Fruit fly (Drosophila melanogaster) whole organism, embryonic: ENCODE results near the gene CG13359.
A peak's percentile ranks its signal among the peaks of the same experiment; 100 is the strongest.

ENCODE experiments used
- Bgb ChIP-seq: fragments of 200-800 bp; sonication (Bioruptor generic); IDR thresholded peaks from 2 replicates; pipeline ENCODE4 v1.3.6; 2022; ENCODE audit warnings: missing biosample characterization, missing genetic modification characterization; ENCODE audit not compliant: partially characterized antibody
- CG10366 ChIP-seq: fragments of 200-800 bp; sonication (Bioruptor generic); IDR thresholded peaks from 2 replicates; pipeline ENCODE4 v1.3.6; 2022; ENCODE audit warnings: missing biosample characterization, missing genetic modification characterization
- CG10959 ChIP-seq: fragments of 200-800 bp; sonication (Bioruptor generic); IDR thresholded peaks from 2 replicates; pipeline ENCODE4 v1.3.6; 2022; ENCODE audit warnings: missing biosample characterization, missing genetic modification characterization
- CG12104 ChIP-seq: fragments of 200-800 bp; sonication (Bioruptor generic); optimal IDR thresholded peaks from 3 replicates; lab custom pipeline; 2016; ENCODE audit warnings: missing biosample characterization, missing genetic modification characterization
- CG12219 ChIP-seq: fragments of 200-800 bp; sonication (Bioruptor generic); optimal IDR thresholded peaks from 3 replicates; lab custom pipeline; 2018; ENCODE audit warnings: missing biosample characterization, mild to moderate bottlenecking, missing genetic modification characterization
- CG12769 ChIP-seq: fragments of 200-800 bp; sonication (Bioruptor generic); optimal IDR thresholded peaks from 2 replicates; lab custom pipeline; 2019; ENCODE audit warnings: missing biosample characterization, mild to moderate bottlenecking, missing genetic modification characterization, moderate library complexity
- CG13296 ChIP-seq: fragments of 200-800 bp; sonication (Bioruptor generic); optimal IDR thresholded peaks from 3 replicates; lab custom pipeline; 2018; ENCODE audit warnings: missing biosample characterization, mild to moderate bottlenecking, missing genetic modification characterization
- CG13424 ChIP-seq: fragments of 200-800 bp; sonication (Bioruptor generic); optimal IDR thresholded peaks from 2 replicates; lab custom pipeline; 2019; ENCODE audit warnings: missing biosample characterization, mild to moderate bottlenecking, missing genetic modification characterization, moderate library complexity
- CG15073 ChIP-seq: fragments of 200-800 bp; sonication (Bioruptor generic); optimal IDR thresholded peaks from 2 replicates; lab custom pipeline; 2016; ENCODE audit warnings: missing biosample characterization, missing genetic modification characterization
- CG15479 ChIP-seq: fragments of 200-800 bp; sonication (Bioruptor generic); optimal IDR thresholded peaks from 3 replicates; lab custom pipeline; 2019; ENCODE audit warnings: missing biosample characterization, mild to moderate bottlenecking, missing genetic modification characterization, moderate library complexity
- CG1603 ChIP-seq: fragments of 200-800 bp; sonication (Bioruptor generic); optimal IDR thresholded peaks from 2 replicates; lab custom pipeline; 2019; ENCODE audit warnings: missing biosample characterization, mild to moderate bottlenecking, missing genetic modification characterization, moderate library complexity
- CG1647 ChIP-seq: fragments of 200-800 bp; sonication (Bioruptor generic); optimal IDR thresholded peaks from 3 replicates; lab custom pipeline; 2016; ENCODE audit warnings: missing biosample characterization, missing genetic modification characterization
- CG17385 ChIP-seq: fragments of 200-800 bp; sonication (Bioruptor generic); optimal IDR thresholded peaks from 3 replicates; lab custom pipeline; 2018; ENCODE audit warnings: missing biosample characterization, mild to moderate bottlenecking, missing genetic modification characterization
- CG1832 ChIP-seq: fragments of 200-800 bp; sonication (Bioruptor generic); optimal IDR thresholded peaks from 2 replicates; lab custom pipeline; 2017; ENCODE audit warnings: missing biosample characterization, mild to moderate bottlenecking, missing genetic modification characterization, inconsistent platforms
- CG2116 ChIP-seq: fragments of 200-800 bp; sonication (Bioruptor generic); optimal IDR thresholded peaks from 3 replicates; lab custom pipeline; 2018; ENCODE audit warnings: missing biosample characterization, mild to moderate bottlenecking, missing genetic modification characterization
- CG30431 ChIP-seq: fragments of 200-800 bp; sonication (Bioruptor generic); optimal IDR thresholded peaks from 2 replicates; lab custom pipeline; 2017; ENCODE audit warnings: missing biosample characterization, missing genetic modification characterization
- CG31388 ChIP-seq: fragments of 200-800 bp; sonication (Bioruptor generic); optimal IDR thresholded peaks from 2 replicates; lab custom pipeline; 2016; ENCODE audit warnings: missing biosample characterization, missing genetic modification characterization
- CG3407 ChIP-seq: fragments of 200-800 bp; sonication (Bioruptor generic); optimal IDR thresholded peaks from 2 replicates; lab custom pipeline; 2018; ENCODE audit warnings: missing biosample characterization, mild to moderate bottlenecking, missing genetic modification characterization
- CG4404 ChIP-seq: fragments of 200-800 bp; sonication (Bioruptor generic); IDR thresholded peaks from 2 replicates; pipeline ENCODE4 v1.3.6; 2022; ENCODE audit warnings: missing biosample characterization, missing genetic modification characterization
- CG6683 ChIP-seq: fragments of 200-800 bp; sonication (Bioruptor generic); optimal IDR thresholded peaks from 2 replicates; lab custom pipeline; 2017; ENCODE audit warnings: missing biosample characterization, mild to moderate bottlenecking, missing genetic modification characterization, missing genetic modification reagents
- CG6689 ChIP-seq: fragments of 200-800 bp; sonication (Bioruptor generic); IDR thresholded peaks from 2 replicates; pipeline ENCODE4 v1.3.6; 2022; ENCODE audit warnings: missing biosample characterization, missing genetic modification characterization
- CG8478 ChIP-seq: fragments of >200 bp; optimal IDR thresholded peaks from 2 replicates; lab custom pipeline; 2018
- CG8765 ChIP-seq: fragments of 200-800 bp; sonication (Bioruptor generic); IDR thresholded peaks from 2 replicates; pipeline ENCODE4 v1.3.6; 2022; ENCODE audit warnings: missing biosample characterization, missing genetic modification characterization
- HHEX ChIP-seq: fragments of 200-800 bp; sonication (Bioruptor generic); optimal IDR thresholded peaks from 3 replicates; lab custom pipeline; 2017; ENCODE audit warnings: missing biosample characterization, mild to moderate bottlenecking, missing genetic modification characterization, missing genetic modification reagents
- HLH4C ChIP-seq: fragments of 200-800 bp; sonication (Bioruptor generic); IDR thresholded peaks from 3 replicates; pipeline ENCODE4 v1.3.6; 2022; ENCODE audit warnings: missing biosample characterization, missing genetic modification characterization; ENCODE audit not compliant: partially characterized antibody
- HLH54F ChIP-seq: fragments of 200-800 bp; sonication (Bioruptor generic); optimal IDR thresholded peaks from 3 replicates; lab custom pipeline; 2016; ENCODE audit warnings: missing biosample characterization, missing genetic modification characterization
- MBD-R2 ChIP-seq: fragments of 200-800 bp; sonication (Bioruptor generic); IDR thresholded peaks from 2 replicates; pipeline ENCODE4 v1.3.6; 2022; ENCODE audit warnings: missing biosample characterization, missing genetic modification characterization
- Optix ChIP-seq: fragments of 200-800 bp; sonication (Bioruptor generic); IDR thresholded peaks from 3 replicates; pipeline ENCODE4 v1.3.6; 2022; ENCODE audit warnings: missing biosample characterization, missing genetic modification characterization
- Tbp ChIP-seq: fragments of >200 bp; optimal IDR thresholded peaks from 2 replicates; lab custom pipeline; 2018; ENCODE audit warnings: missing biosample characterization, missing genetic modification characterization
- Xrp1 ChIP-seq: fragments of 200-800 bp; sonication (Bioruptor generic); IDR thresholded peaks from 2 replicates; pipeline ENCODE4 v1.3.6; 2022; ENCODE audit warnings: missing biosample characterization, missing genetic modification characterization
- ash1 ChIP-seq: fragments of 200-800 bp; sonication (Bioruptor generic); optimal IDR thresholded peaks from 2 replicates; lab custom pipeline; 2018; ENCODE audit warnings: missing biosample characterization, mild to moderate bottlenecking, missing genetic modification characterization
- chm ChIP-seq: fragments of 200-800 bp; sonication (Bioruptor generic); IDR thresholded peaks from 2 replicates; pipeline ENCODE4 v1.3.6; 2022; ENCODE audit warnings: missing biosample characterization, missing genetic modification characterization
- crp ChIP-seq, 2 experiments: fragments of 200-800 bp; sonication (Bioruptor generic); optimal IDR thresholded peaks; 2 replicates in 1 of 2; 3 replicates in 1 of 2; lab custom pipeline; 2017; ENCODE audit warnings: missing biosample characterization in 2 of 2, missing genetic modification characterization in 2 of 2, mild to moderate bottlenecking in 1 of 2, moderate library complexity in 1 of 2
- fru ChIP-seq: fragments of >200 bp; optimal IDR thresholded peaks from 2 replicates; lab custom pipeline; 2017
- ftz-f1 ChIP-seq: fragments of 200-800 bp; sonication (Bioruptor generic); optimal IDR thresholded peaks from 2 replicates; lab custom pipeline; 2016; ENCODE audit warnings: missing biosample characterization, missing genetic modification characterization
- h ChIP-seq: fragments of >200 bp; optimal IDR thresholded peaks from 2 replicates; lab custom pipeline; 2017
- hkb ChIP-seq, 2 experiments: fragments of 200-800 bp in 1 of 2; fragments of >200 bp in 1 of 2; sonication (Bioruptor generic) in 1 of 2; IDR thresholded peaks in 1 of 2; optimal IDR thresholded peaks in 1 of 2; 2 replicates each; pipeline versions ENCODE4 v1.3.6 to Lab custom; 2017 to 2022; ENCODE audit warnings: missing biosample characterization in 1 of 2, missing genetic modification characterization in 1 of 2
- jing ChIP-seq: fragments of 200-800 bp; sonication (Bioruptor generic); optimal IDR thresholded peaks from 2 replicates; lab custom pipeline; 2018; ENCODE audit warnings: missing biosample characterization, mild to moderate bottlenecking, missing genetic modification characterization
- lab ChIP-seq: fragments of 200-800 bp; sonication (Bioruptor generic); optimal IDR thresholded peaks from 3 replicates; lab custom pipeline; 2017; ENCODE audit warnings: missing biosample characterization, missing genetic modification characterization, mild to moderate bottlenecking, moderate library complexity, missing genetic modification reagents
- lbe ChIP-seq: fragments of 200-800 bp; sonication (Bioruptor generic); optimal IDR thresholded peaks from 2 replicates; lab custom pipeline; 2016; ENCODE audit warnings: missing biosample characterization, mild to moderate bottlenecking, missing genetic modification characterization
- otp ChIP-seq: fragments of 200-800 bp; sonication (Bioruptor generic); IDR thresholded peaks from 3 replicates; pipeline ENCODE4, ENCODE4 v1.3.6; 2022; ENCODE audit warnings: missing biosample characterization, missing genetic modification characterization
- pho ChIP-seq: fragments of 200-800 bp; sonication (Bioruptor generic); optimal IDR thresholded peaks from 2 replicates; lab custom pipeline; 2016; ENCODE audit warnings: missing biosample characterization, missing genetic modification characterization
- scrt ChIP-seq: fragments of 200-800 bp; sonication (Bioruptor generic); optimal IDR thresholded peaks from 2 replicates; lab custom pipeline; 2018; ENCODE audit warnings: missing biosample characterization, mild to moderate bottlenecking, missing genetic modification characterization, moderate library complexity
- tio ChIP-seq: fragments of 200-800 bp; sonication (Bioruptor generic); optimal IDR thresholded peaks from 2 replicates; lab custom pipeline; 2017; ENCODE audit warnings: missing biosample characterization, missing genetic modification characterization, inconsistent platforms
- trh ChIP-seq: fragments of 200-800 bp; sonication (Bioruptor generic); optimal IDR thresholded peaks from 2 replicates; lab custom pipeline; 2016; ENCODE audit warnings: missing biosample characterization, missing genetic modification characterization
- vnd ChIP-seq: fragments of 200-800 bp; sonication (Bioruptor generic); IDR thresholded peaks from 3 replicates; pipeline ENCODE4 v1.3.6; 2022; ENCODE audit warnings: missing biosample characterization, missing genetic modification characterization; ENCODE audit not compliant: partially characterized antibody
- zf30C ChIP-seq: fragments of 200-800 bp; sonication (Bioruptor generic); optimal IDR thresholded peaks from 3 replicates; lab custom pipeline; 2018; ENCODE audit warnings: missing biosample characterization, mild to moderate bottlenecking, missing genetic modification characterization

Gene CG13359

dm6 chrX:767928-768327, 35.3 kb downstream of the CG13359 start (continued):
- peak; percentile 17 for TF ChIP-seq CG1603 (tag; lab: Kevin White, UChicago)
- no peak for TF ChIP-seq CG2116 (GFP tag; lab: Kevin White, UChicago)

DNA sequence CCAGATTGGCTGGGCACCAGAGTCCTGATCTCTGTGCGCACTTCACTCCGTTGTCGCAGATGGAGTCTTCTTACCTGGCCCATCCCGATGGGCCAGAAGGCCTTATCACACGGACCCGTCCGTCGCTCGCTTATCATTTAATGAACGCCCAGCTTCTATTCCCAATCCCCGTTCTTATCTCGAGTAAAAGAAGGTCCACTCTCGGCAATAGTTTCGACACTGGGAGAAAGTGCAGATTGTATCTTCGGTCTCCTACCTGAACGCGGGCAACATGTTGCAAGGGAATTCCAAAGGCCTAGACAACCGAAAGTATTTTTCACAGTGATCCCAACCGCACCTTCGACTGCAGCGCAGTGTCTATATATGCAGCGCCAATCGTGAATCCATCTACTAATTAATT, 37.2 kb downstream of the CG13359 start:
- TF ChIP-seq CG30431 (GFP tag; lab: Kevin White, UChicago) (no peak), CG8478 (lab: Kevin White, UChicago) (no peak), ash1 (GFP tag; lab: Kevin White, UChicago) (no peak), fru (lab: Kevin White, UChicago) (no peak), crp (GFP tag; optimal IDR thresholded peaks at IDR 0.05; lab: Kevin White, UChicago) (no peak), lab (GFP tag; lab: Kevin White, UChicago) (no peak), CG15479 (GFP tag; lab: Kevin White, UChicago) (peak; percentile 84), zf30C (GFP tag; lab: Kevin White, UChicago) (peak; percentile 82), CG8765 (peak; percentile 17; the same call in 1 of the 2 replicates)

dm6 chrX:765039-765508, 38.2 kb downstream of the CG13359 start, which contains the start of gene RpL22:
Gene RpL22 (minus strand): TSS chrX:765130.
- TF ChIP-seq chm (GFP tag; lab: Robert Waterston, UW): peak; percentile 92
- TF ChIP-seq jing: peak; percentile 60
- peak; percentile 85 for TF ChIP-seq CG3407 (GFP tag; lab: Kevin White, UChicago)
- no peak for TF ChIP-seq vnd
- TF ChIP-seq HLH54F (GFP tag; lab: Kevin White, UChicago): peak; percentile 83
- TF ChIP-seq CG13296 (GFP tag; lab: Kevin White, UChicago): peak; percentile 88
- no peak for TF ChIP-seq CG1832 (GFP tag; lab: Kevin White, UChicago)
- TF ChIP-seq h (lab: Kevin White, UChicago): no peak
- peak; percentile 59 for TF ChIP-seq CG6689 (GFP tag; lab: Robert Waterston, UW)
- TF ChIP-seq Bgb (GFP tag; lab: Robert Waterston, UW): peak; percentile 50
- TF ChIP-seq CG12769 (tag; lab: Kevin White, UChicago): peak; percentile 91
- no peak for TF ChIP-seq lbe
- TF ChIP-seq CG15073: no peak
- TF ChIP-seq pho (GFP tag; lab: Kevin White, UChicago): peak; percentile 90
- TF ChIP-seq HHEX (GFP tag; lab: Kevin White, UChicago): peak; percentile 95
- peak; percentile 86 for TF ChIP-seq scrt (GFP tag; lab: Kevin White, UChicago)
- peak; percentile 86 for TF ChIP-seq CG6683
- TF ChIP-seq CG12104 (GFP tag; lab: Kevin White, UChicago): peak; percentile 83
- TF ChIP-seq CG13424 (tag; lab: Kevin White, UChicago): peak; percentile 61
- no peak for TF ChIP-seq CG8478 (lab: Kevin White, UChicago)
- no peak for TF ChIP-seq fru (lab: Kevin White, UChicago)
- no peak for TF ChIP-seq tio (GFP tag; lab: Kevin White, UChicago)
- peak; percentile 70 for TF ChIP-seq CG1647
- TF ChIP-seq Tbp (GFP tag; lab: Kevin White, UChicago): peak; percentile 16
- TF ChIP-seq CG10366 (GFP tag; lab: Robert Waterston, UW): peak; percentile 79
- peak; percentile 90 for TF ChIP-seq otp (GFP tag; lab: Robert Waterston, UW)
- TF ChIP-seq ftz-f1: peak; percentile 82
- peak; percentile 96 for TF ChIP-seq CG17385 (GFP tag; lab: Kevin White, UChicago)
- peak; percentile 83 for TF ChIP-seq CG12219 (GFP tag; lab: Kevin White, UChicago)
- TF ChIP-seq MBD-R2: peak; percentile 92
- TF ChIP-seq hkb (optimal IDR thresholded peaks at IDR 0.05; lab: Kevin White, UChicago): no peak
- TF ChIP-seq hkb (GFP tag; IDR thresholded peaks at IDR 0.05; lab: Robert Waterston, UW): peak; percentile 87
- peak; percentile 66 for TF ChIP-seq CG4404 (GFP tag; lab: Robert Waterston, UW)
- peak; percentile 79; the same call in 2 of the 3 replicates for TF ChIP-seq Optix
- peak; percentile 38 for TF ChIP-seq CG31388 (GFP tag; lab: Kevin White, UChicago)
- TF ChIP-seq CG10959 (GFP tag; lab: Robert Waterston, UW): peak; percentile 68
- TF ChIP-seq Xrp1: peak; percentile 61
- TF ChIP-seq HLH4C (GFP tag; lab: Robert Waterston, UW): peak; percentile 37; the same call in 1 of the 3 replicates
- peak; percentile 54 for TF ChIP-seq trh (GFP tag; lab: Kevin White, UChicago)
